Fruit fly (Drosophila melanogaster): ENCODE results near the gene Awh.

Awh gene

dm6 chr3L:3828111-3828510 is 17.9 kb upstream of the Awh start:
- peak; percentile 35 for TF ChIP-seq kay (GFP tag; ENCODE audit: borderline replicate concordance)
- no peak for TF ChIP-seq CG14711 (tag; optimal IDR thresholded peaks at IDR 0.05)

- TF ChIP-seq ovo (GFP tag; optimal IDR thresholded peaks at IDR 0.05) (no peak), Clk (GFP tag; optimal IDR thresholded peaks at IDR 0.05) (no peak), toe (GFP tag; optimal IDR thresholded peaks at IDR 0.05) (no peak), kay (GFP tag; ENCODE audit: borderline replicate concordance) (no peak), CG7101 (tag; optimal IDR thresholded peaks at IDR 0.05) (no peak), CG33017 (tag; optimal IDR thresholded peaks at IDR 0.05) (no peak), CG5204 (GFP tag; optimal IDR thresholded peaks at IDR 0.05) (no peak), CG1620 (GFP tag; optimal IDR thresholded peaks at IDR 0.05) (no peak), Hr96 (GFP tag; optimal IDR thresholded peaks at IDR 0.05) (no peak), Mnt (GFP tag; optimal IDR thresholded peaks at IDR 0.05) (no peak), bab1 (GFP tag; optimal IDR thresholded peaks at IDR 0.05) (no peak), Crg-1 (GFP tag; optimal IDR thresholded peaks at IDR 0.05) (no peak)
Observed at dm6 chr3L:3842981-3843701, 2.9 kb upstream of the Awh start.

dm6 chr3L:3847810-3848326 is 1.9 kb downstream of the Awh start:
- TF ChIP-seq CG7101 (tag; optimal IDR thresholded peaks at IDR 0.05) (no peak), CG33017 (tag; optimal IDR thresholded peaks at IDR 0.05) (no peak), bab1 (GFP tag; optimal IDR thresholded peaks at IDR 0.05) (no peak), CG7045 (GFP tag; optimal IDR thresholded peaks at IDR 0.05) (no peak), ovo (GFP tag; optimal IDR thresholded peaks at IDR 0.05) (no peak), tj (GFP tag; optimal IDR thresholded peaks at IDR 0.05) (no peak), CG5204 (GFP tag; optimal IDR thresholded peaks at IDR 0.05) (no peak)

- no peak for TF ChIP-seq CG7101 (tag; optimal IDR thresholded peaks at IDR 0.05)
- TF ChIP-seq pad (GFP tag; optimal IDR thresholded peaks at IDR 0.05), result no peak
- TF ChIP-seq ovo (GFP tag; optimal IDR thresholded peaks at IDR 0.05), result no peak
- TF ChIP-seq Mnt (GFP tag; optimal IDR thresholded peaks at IDR 0.05), result no peak
- TF ChIP-seq CG12768 (GFP tag; optimal IDR thresholded peaks at IDR 0.05), result no peak
- TF ChIP-seq Clk (GFP tag; optimal IDR thresholded peaks at IDR 0.05), result no peak
- TF ChIP-seq CG14711 (tag; optimal IDR thresholded peaks at IDR 0.05), result no peak
- no peak for TF ChIP-seq bab1 (GFP tag; optimal IDR thresholded peaks at IDR 0.05)
Observed at dm6 chr3L:3848687-3849270, 2.8 kb downstream of the Awh start.

dm6 chr3L:3849763-3850162 is 3.8 kb downstream of the Awh start:
- TF ChIP-seq CG11617 (GFP tag; optimal IDR thresholded peaks at IDR 0.05), result no peak
- TF ChIP-seq Crg-1 (GFP tag; optimal IDR thresholded peaks at IDR 0.05), result no peak
- TF ChIP-seq kay (GFP tag; ENCODE audit: borderline replicate concordance), result no peak

dm6 chr3L:3850477-3850876 is 4.5 kb downstream of the Awh start:
- TF ChIP-seq CG11617 (GFP tag; optimal IDR thresholded peaks at IDR 0.05), result no peak

dm6 chr3L:3851048-3851447 is 5.0 kb downstream of the Awh start:
- no peak for TF ChIP-seq Crg-1 (GFP tag; optimal IDR thresholded peaks at IDR 0.05)
- TF ChIP-seq Hr96 (GFP tag; optimal IDR thresholded peaks at IDR 0.05), result no peak
- TF ChIP-seq cic (GFP tag; optimal IDR thresholded peaks at IDR 0.05), result no peak
- TF ChIP-seq bab1 (GFP tag; optimal IDR thresholded peaks at IDR 0.05), result no peak
- no peak for TF ChIP-seq CG33017 (tag; optimal IDR thresholded peaks at IDR 0.05)
- no peak for TF ChIP-seq Clk (GFP tag; optimal IDR thresholded peaks at IDR 0.05)
- TF ChIP-seq pad (GFP tag; optimal IDR thresholded peaks at IDR 0.05), result no peak
- no peak for TF ChIP-seq cnc (optimal IDR thresholded peaks at IDR 0.05)
- no peak for TF ChIP-seq kay (GFP tag; ENCODE audit: borderline replicate concordance)

dm6 chr3L:3851847-3852246 is 5.8 kb downstream of the Awh start:
- TF ChIP-seq CG7045 (GFP tag; optimal IDR thresholded peaks at IDR 0.05) (no peak), bab1 (GFP tag; optimal IDR thresholded peaks at IDR 0.05) (no peak)

Data from whole organism, adult.